Fruit fly (Drosophila melanogaster) whole organism, embryonic: ENCODE data around the gene CG5966.

Experiments
- Atf6 ChIP-seq: fragments of 200-800 bp; sonication (Bioruptor generic); IDR thresholded peaks from 2 replicates; pipeline ENCODE4 v1.3.6; 2022; ENCODE audit warnings: missing biosample characterization, missing genetic modification characterization
- CG12219 ChIP-seq: fragments of 200-800 bp; sonication (Bioruptor generic); optimal IDR thresholded peaks from 3 replicates; lab custom pipeline; 2018; ENCODE audit warnings: missing biosample characterization, mild to moderate bottlenecking, missing genetic modification characterization
- CG12659 ChIP-seq: fragments of 200-800 bp; sonication (Bioruptor generic); optimal IDR thresholded peaks from 3 replicates; lab custom pipeline; 2017; ENCODE audit warnings: mild to moderate bottlenecking, missing biosample characterization, missing genetic modification reagents, missing genetic modification characterization
- CG17912 ChIP-seq: fragments of 200-800 bp; sonication (Bioruptor generic); optimal IDR thresholded peaks from 2 replicates; lab custom pipeline; 2018; ENCODE audit warnings: missing biosample characterization, mild to moderate bottlenecking, missing genetic modification characterization
- CG1832 ChIP-seq: fragments of 200-800 bp; sonication (Bioruptor generic); optimal IDR thresholded peaks from 2 replicates; lab custom pipeline; 2017; ENCODE audit warnings: missing biosample characterization, mild to moderate bottlenecking, missing genetic modification characterization, inconsistent platforms
- CG3281 ChIP-seq: fragments of 200-800 bp; sonication (Bioruptor generic); optimal IDR thresholded peaks from 3 replicates; lab custom pipeline; 2017; ENCODE audit warnings: missing biosample characterization, mild to moderate bottlenecking, missing genetic modification characterization
- CG34422 ChIP-seq: fragments of 200-800 bp; sonication (Bioruptor generic); IDR thresholded peaks from 3 replicates; pipeline ENCODE4 v1.3.6; 2022; ENCODE audit warnings: missing biosample characterization, missing genetic modification characterization
- CG3847 ChIP-seq: fragments of 200-800 bp; sonication (Bioruptor generic); IDR thresholded peaks from 2 replicates; pipeline ENCODE4 v1.3.6; 2022; ENCODE audit warnings: missing biosample characterization, missing genetic modification characterization
- CG4282 ChIP-seq: fragments of 200-800 bp; sonication (Bioruptor generic); optimal IDR thresholded peaks from 2 replicates; lab custom pipeline; 2016; ENCODE audit warnings: missing biosample characterization, missing genetic modification characterization
- CG43689 ChIP-seq: fragments of 200-800 bp; sonication (Bioruptor generic); IDR thresholded peaks from 2 replicates; pipeline ENCODE4 v1.3.6; 2022; ENCODE audit warnings: missing biosample characterization, missing genetic modification characterization
- CG4707 ChIP-seq: fragments of 200-800 bp; sonication (Bioruptor generic); optimal IDR thresholded peaks from 2 replicates; lab custom pipeline; 2018; ENCODE audit warnings: missing biosample characterization, mild to moderate bottlenecking, missing genetic modification characterization, moderate library complexity
- CG4820 ChIP-seq: fragments of 200-800 bp; sonication (Bioruptor generic); optimal IDR thresholded peaks from 3 replicates; lab custom pipeline; 2016; ENCODE audit warnings: missing biosample characterization, missing genetic modification characterization
- CG4854 ChIP-seq: fragments of 200-800 bp; sonication (Bioruptor generic); optimal IDR thresholded peaks from 2 replicates; lab custom pipeline; 2016; ENCODE audit warnings: missing biosample characterization, missing genetic modification characterization, inconsistent platforms
- CG6689 ChIP-seq: fragments of 200-800 bp; sonication (Bioruptor generic); IDR thresholded peaks from 2 replicates; pipeline ENCODE4 v1.3.6; 2022; ENCODE audit warnings: missing biosample characterization, missing genetic modification characterization
- CG7271 ChIP-seq: fragments of 200-800 bp; sonication (Bioruptor generic); optimal IDR thresholded peaks from 2 replicates; lab custom pipeline; 2018; ENCODE audit warnings: missing biosample characterization, mild to moderate bottlenecking, missing genetic modification characterization, moderate library complexity
- CG7839 ChIP-seq: fragments of 200-800 bp; sonication (Bioruptor generic); optimal IDR thresholded peaks from 3 replicates; lab custom pipeline; 2018; ENCODE audit warnings: missing biosample characterization, mild to moderate bottlenecking, missing genetic modification characterization, moderate library complexity
- CG8944 ChIP-seq: fragments of 200-800 bp; sonication (Bioruptor generic); optimal IDR thresholded peaks from 3 replicates; lab custom pipeline; 2016; ENCODE audit warnings: missing biosample characterization, missing genetic modification characterization
- CG9437 ChIP-seq: fragments of 200-800 bp; sonication (Bioruptor generic); optimal IDR thresholded peaks from 2 replicates; lab custom pipeline; 2018; ENCODE audit warnings: missing biosample characterization, mild to moderate bottlenecking, missing genetic modification characterization
- E2f1 ChIP-seq: fragments of 200-800 bp; sonication (Bioruptor generic); IDR thresholded peaks from 2 replicates; pipeline ENCODE4 v1.3.6; 2022; ENCODE audit warnings: missing biosample characterization, missing genetic modification characterization
- Gsc ChIP-seq: fragments of 200-800 bp; sonication (Bioruptor generic); IDR thresholded peaks from 2 replicates; pipeline ENCODE4 v1.3.6; 2022; ENCODE audit warnings: missing biosample characterization, missing genetic modification characterization
- Gug ChIP-seq: fragments of 200-800 bp; sonication (Bioruptor generic); IDR thresholded peaks from 4 replicates; pipeline ENCODE4 v1.3.6; 2022; ENCODE audit warnings: missing biosample characterization, missing genetic modification characterization
- Hmx ChIP-seq: fragments of 200-800 bp; sonication (Bioruptor generic); optimal IDR thresholded peaks from 2 replicates; lab custom pipeline; 2016; ENCODE audit warnings: missing biosample characterization, missing genetic modification characterization
- Hr3 ChIP-seq: fragments of 200-800 bp; sonication (Bioruptor generic); optimal IDR thresholded peaks from 3 replicates; lab custom pipeline; 2016; ENCODE audit warnings: missing biosample characterization, missing genetic modification characterization
- Hr39 ChIP-seq: fragments of >200 bp; optimal IDR thresholded peaks from 2 replicates; lab custom pipeline; 2017
- Max ChIP-seq: fragments of 200-800 bp; sonication (Bioruptor generic); optimal IDR thresholded peaks from 2 replicates; lab custom pipeline; 2016; ENCODE audit warnings: missing biosample characterization, mild to moderate bottlenecking, missing genetic modification characterization
- Six4 ChIP-seq: fragments of 200-800 bp; sonication (Bioruptor generic); optimal IDR thresholded peaks from 2 replicates; lab custom pipeline; 2016; ENCODE audit warnings: missing biosample characterization, missing genetic modification characterization
- Sry-δ ChIP-seq: fragments of 200-800 bp; sonication (Bioruptor generic); optimal IDR thresholded peaks from 2 replicates; lab custom pipeline; 2016; ENCODE audit warnings: missing biosample characterization, missing genetic modification characterization
- Stat92E ChIP-seq, 3 experiments: fragments of >200 bp in 2 of 3; fragments of 200-800 bp in 1 of 3; sonication (Bioruptor generic) in 1 of 3; optimal IDR thresholded peaks; 2 replicates each; lab custom pipeline; 2017 to 2019; ENCODE audit warnings: missing biosample characterization in 3 of 3, missing genetic modification characterization in 3 of 3, mild to moderate bottlenecking in 1 of 3, moderate library complexity in 1 of 3
- Usf ChIP-seq: fragments of 200-800 bp; sonication (Bioruptor generic); optimal IDR thresholded peaks from 2 replicates; lab custom pipeline; 2017; ENCODE audit warnings: missing genotype, missing biosample characterization, missing genetic modification characterization
- abd-A ChIP-seq: fragments of 200-800 bp; sonication (Bioruptor generic); optimal IDR thresholded peaks from 3 replicates; lab custom pipeline; 2019; ENCODE audit warnings: missing biosample characterization, mild to moderate bottlenecking, missing genetic modification characterization, moderate library complexity
- br ChIP-seq: fragments of >200 bp; optimal IDR thresholded peaks from 2 replicates; lab custom pipeline; 2017
- cad ChIP-seq: fragments of >200 bp; optimal IDR thresholded peaks from 2 replicates; lab custom pipeline; 2017; ENCODE audit warnings: missing biosample characterization, missing genetic modification characterization
- chinmo ChIP-seq: fragments of 200-800 bp; sonication (Bioruptor generic); IDR thresholded peaks from 4 replicates; pipeline ENCODE4 v1.3.6; 2022; ENCODE audit warnings: missing biosample characterization, missing genetic modification characterization; ENCODE audit not compliant: partially characterized antibody
- crc ChIP-seq: fragments of 200-800 bp; sonication (Bioruptor generic); optimal IDR thresholded peaks from 2 replicates; lab custom pipeline; 2016; ENCODE audit warnings: missing biosample characterization, missing genetic modification characterization
- cwo ChIP-seq: fragments of 200-800 bp; sonication (Bioruptor generic); optimal IDR thresholded peaks from 3 replicates; lab custom pipeline; 2017; ENCODE audit warnings: missing biosample characterization, missing genetic modification characterization, mild to moderate bottlenecking, moderate library complexity, missing genetic modification reagents
- dm ChIP-seq: fragments of 200-800 bp; sonication (Bioruptor generic); optimal IDR thresholded peaks from 3 replicates; lab custom pipeline; 2016; ENCODE audit warnings: missing biosample characterization, missing genetic modification characterization
- eve ChIP-seq, 2 experiments: fragments of >200 bp; optimal IDR thresholded peaks; 2 replicates each; lab custom pipeline; 2017; ENCODE audit warnings: missing biosample characterization in 2 of 2, missing genetic modification characterization in 2 of 2
- ewg ChIP-seq: fragments of 200-800 bp; sonication (Bioruptor generic); optimal IDR thresholded peaks from 3 replicates; lab custom pipeline; 2017; ENCODE audit warnings: mild to moderate bottlenecking, missing biosample characterization, missing genetic modification reagents, missing genetic modification characterization
- fd102C ChIP-seq: fragments of 200-800 bp; sonication (Bioruptor generic); optimal IDR thresholded peaks from 2 replicates; lab custom pipeline; 2018; ENCODE audit warnings: missing biosample characterization, mild to moderate bottlenecking, missing genetic modification characterization, moderate library complexity
- gro ChIP-seq: fragments of 200-800 bp; sonication (Bioruptor generic); optimal IDR thresholded peaks from 2 replicates; lab custom pipeline; 2016; ENCODE audit warnings: missing biosample characterization, missing genetic modification characterization
- hkb ChIP-seq, 2 experiments: fragments of 200-800 bp in 1 of 2; fragments of >200 bp in 1 of 2; sonication (Bioruptor generic) in 1 of 2; IDR thresholded peaks in 1 of 2; optimal IDR thresholded peaks in 1 of 2; 2 replicates each; pipeline versions ENCODE4 v1.3.6 to Lab custom; 2017 to 2022; ENCODE audit warnings: missing biosample characterization in 1 of 2, missing genetic modification characterization in 1 of 2
- ken ChIP-seq: fragments of 200-800 bp; sonication (Bioruptor generic); IDR thresholded peaks from 3 replicates; pipeline ENCODE4 v1.3.6; 2022; ENCODE audit warnings: missing biosample characterization, missing genetic modification characterization
- nerfin-2 ChIP-seq: fragments of 200-800 bp; sonication (Bioruptor generic); IDR thresholded peaks from 2 replicates; pipeline ENCODE4 v1.3.6; 2022; ENCODE audit warnings: missing biosample characterization, missing genetic modification characterization; ENCODE audit not compliant: partially characterized antibody
- nom ChIP-seq: fragments of 200-800 bp; sonication (Bioruptor generic); optimal IDR thresholded peaks from 2 replicates; lab custom pipeline; 2017; ENCODE audit warnings: missing biosample characterization, missing genetic modification characterization, mild to moderate bottlenecking, moderate library complexity, missing genetic modification reagents
- peb ChIP-seq: fragments of 200-800 bp; sonication (Bioruptor generic); IDR thresholded peaks from 2 replicates; pipeline ENCODE4 v1.3.6; 2022; ENCODE audit warnings: missing biosample characterization, missing genetic modification characterization
- pho ChIP-seq: fragments of 200-800 bp; sonication (Bioruptor generic); optimal IDR thresholded peaks from 2 replicates; lab custom pipeline; 2016; ENCODE audit warnings: missing biosample characterization, missing genetic modification characterization
- salm ChIP-seq: fragments of 200-800 bp; sonication (Bioruptor generic); optimal IDR thresholded peaks from 2 replicates; lab custom pipeline; 2018; ENCODE audit warnings: missing biosample characterization, mild to moderate bottlenecking, missing genetic modification characterization
- scrt ChIP-seq: fragments of 200-800 bp; sonication (Bioruptor generic); optimal IDR thresholded peaks from 2 replicates; lab custom pipeline; 2018; ENCODE audit warnings: missing biosample characterization, mild to moderate bottlenecking, missing genetic modification characterization, moderate library complexity
- sob ChIP-seq: fragments of 200-800 bp; sonication (Bioruptor generic); IDR thresholded peaks from 2 replicates; pipeline ENCODE4 v1.3.6; 2022; ENCODE audit warnings: missing biosample characterization, missing genetic modification characterization
- sr ChIP-seq: fragments of 200-800 bp; sonication (Bioruptor generic); IDR thresholded peaks from 3 replicates; pipeline ENCODE4 v1.3.6; 2022; ENCODE audit warnings: missing biosample characterization, missing genetic modification characterization
- trem ChIP-seq: fragments of 200-800 bp; optimal IDR thresholded peaks from 3 replicates; lab custom pipeline; 2019; ENCODE audit warnings: missing biosample characterization, mild to moderate bottlenecking, missing genetic modification characterization, moderate library complexity

Gene CG5966

DNA sequence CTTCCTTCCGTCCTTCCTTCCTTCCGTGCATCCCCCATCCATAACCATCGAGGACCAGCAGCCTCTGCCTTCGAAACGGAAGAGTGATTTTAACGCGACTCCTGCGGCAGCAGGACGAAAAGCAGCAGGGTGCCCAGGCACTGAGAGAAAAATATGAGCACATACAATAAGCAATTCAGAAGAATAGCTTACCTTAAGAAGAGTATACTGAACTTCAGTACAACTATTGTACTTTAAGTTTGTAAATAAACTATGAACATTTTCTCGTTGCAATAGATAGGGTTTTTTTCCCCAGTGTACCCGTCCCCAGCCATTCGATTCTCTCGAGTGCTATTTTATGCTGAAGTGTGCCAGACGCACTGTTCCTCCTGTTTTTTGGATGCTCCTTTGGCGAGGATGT is 43.1 kb downstream of the CG5966 start (continued):
- TF ChIP-seq Usf (peak; percentile 41), abd-A (tag; lab: Kevin White, UChicago) (peak; percentile 61), CG7271 (tag; lab: Kevin White, UChicago) (no peak), sr (no peak), peb (GFP tag; lab: Robert Waterston, UW) (peak; percentile 64; the same call in 1 of the 2 replicates), Sry-δ (GFP tag; lab: Kevin White, UChicago) (peak; percentile 39), CG12219 (GFP tag; lab: Kevin White, UChicago) (peak; percentile 78), CG1832 (GFP tag; lab: Kevin White, UChicago) (no peak), CG4854 (GFP tag; lab: Kevin White, UChicago) (peak; percentile 21), Stat92E (GFP tag; optimal IDR thresholded peaks at IDR 0.05; lab: Kevin White, UChicago) (no peak), crc (GFP tag; lab: Kevin White, UChicago) (peak; percentile 68), sob (peak; percentile 75), nerfin-2 (GFP tag; lab: Robert Waterston, UW) (no peak), Atf6 (GFP tag; lab: Robert Waterston, UW) (peak; percentile 60), Gsc (GFP tag; lab: Robert Waterston, UW) (peak; percentile 37; the same call in 1 of the 2 replicates), CG8944 (GFP tag; lab: Kevin White, UChicago) (peak; percentile 65), dm (GFP tag; lab: Kevin White, UChicago) (peak; percentile 53), scrt (GFP tag; lab: Kevin White, UChicago) (peak; percentile 74), Hr39 (lab: Kevin White, UChicago) (no peak), br (lab: Kevin White, UChicago) (no peak), CG4282 (GFP tag; lab: Kevin White, UChicago) (peak; percentile 28), trem (peak; percentile 71), cwo (GFP tag; lab: Kevin White, UChicago) (peak; percentile 60), pho (peak; percentile 69), Hr3 (peak; percentile 56), Six4 (peak; percentile 69), CG3281 (GFP tag; lab: Kevin White, UChicago) (peak; percentile 60), cad (GFP tag; lab: Kevin White, UChicago) (no peak), CG4820 (peak; percentile 81), gro (peak; percentile 51), CG3847 (peak; percentile 60), CG12659 (GFP tag; lab: Kevin White, UChicago) (peak; percentile 69), Gug (GFP tag; lab: Robert Waterston, UW) (peak; percentile 44; the same call in 2 of the 4 replicates), fd102C (GFP tag; lab: Kevin White, UChicago) (peak; percentile 45), hkb (optimal IDR thresholded peaks at IDR 0.05; lab: Kevin White, UChicago) (no peak), hkb (GFP tag; IDR thresholded peaks at IDR 0.05; lab: Robert Waterston, UW) (peak; percentile 83), Hmx (no peak), CG34422 (GFP tag; lab: Robert Waterston, UW) (peak; percentile 82; the same call in 2 of the 3 replicates), CG7839 (tag; lab: Kevin White, UChicago) (peak; percentile 85), E2f1 (GFP tag; lab: Robert Waterston, UW) (peak; percentile 76), CG43689 (GFP tag; lab: Robert Waterston, UW) (peak; percentile 56; the same call in 1 of the 2 replicates), salm (tag; lab: Kevin White, UChicago) (peak; percentile 65), ewg (GFP tag; lab: Kevin White, UChicago) (peak; percentile 68), Max (GFP tag; lab: Kevin White, UChicago) (peak; percentile 44), chinmo (GFP tag; lab: Robert Waterston, UW) (no peak), CG4707 (GFP tag; lab: Kevin White, UChicago) (peak; percentile 36), CG17912 (no peak), CG9437 (GFP tag; lab: Kevin White, UChicago) (peak; percentile 40), ken (GFP tag; lab: Robert Waterston, UW) (peak; percentile 84), nom (GFP tag; lab: Kevin White, UChicago) (no peak), eve (GFP tag; optimal IDR thresholded peaks at IDR 0.05; lab: Kevin White, UChicago) (peak in 1 of 2 experiments; percentile 92), CG6689 (GFP tag; lab: Robert Waterston, UW) (peak; percentile 78)
